Worm (Caenorhabditis elegans): ENCODE results near the gene tebp-2.

Gene tebp-2

DNA sequence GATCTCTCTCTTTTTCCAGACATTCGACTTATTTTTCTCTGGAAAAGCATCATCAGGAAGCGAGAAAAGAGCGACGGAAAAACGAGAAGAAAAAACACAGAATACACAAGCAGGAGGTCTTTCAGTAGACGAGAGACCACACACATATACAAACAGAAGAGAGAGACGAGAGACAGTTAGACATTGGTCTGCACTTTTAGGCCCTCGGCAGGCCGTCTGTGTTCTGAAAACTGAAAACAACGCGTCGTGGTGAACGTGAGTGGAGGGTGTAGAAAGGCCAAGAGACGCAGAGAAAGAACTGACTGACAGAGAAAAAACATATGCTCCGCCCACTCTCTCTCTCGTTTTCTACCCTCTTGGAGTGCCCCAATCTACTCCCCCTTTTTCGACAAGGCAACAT lies 40.8 kb downstream of the tebp-2 start (continued):
- TF ChIP-seq D1046.2 (GFP tag; IDR thresholded peaks at IDR 0.05) = no peak
- TF ChIP-seq T26A8.4 (GFP tag; IDR thresholded peaks at IDR 0.05) = no peak
- TF ChIP-seq zag-1 (tag; optimal IDR thresholded peaks at IDR 0.05) = no peak
- no peak for TF ChIP-seq saeg-2 (GFP tag; IDR thresholded peaks at IDR 0.05)
- no peak for TF ChIP-seq arid-1 (GFP tag; conservative IDR thresholded peaks at IDR 0.05)
- no peak for TF ChIP-seq Y5F2A.4 (GFP tag; optimal IDR thresholded peaks at IDR 0.05)
- TF ChIP-seq set-16 (GFP tag; IDR thresholded peaks at IDR 0.05) = no peak
- no peak for TF ChIP-seq daf-12 (tag; optimal IDR thresholded peaks at IDR 0.05)
- TF ChIP-seq nhr-6 (tag; optimal IDR thresholded peaks at IDR 0.05) = no peak
- no peak for TF ChIP-seq zfp-2 (tag; optimal IDR thresholded peaks at IDR 0.05)

DNA sequence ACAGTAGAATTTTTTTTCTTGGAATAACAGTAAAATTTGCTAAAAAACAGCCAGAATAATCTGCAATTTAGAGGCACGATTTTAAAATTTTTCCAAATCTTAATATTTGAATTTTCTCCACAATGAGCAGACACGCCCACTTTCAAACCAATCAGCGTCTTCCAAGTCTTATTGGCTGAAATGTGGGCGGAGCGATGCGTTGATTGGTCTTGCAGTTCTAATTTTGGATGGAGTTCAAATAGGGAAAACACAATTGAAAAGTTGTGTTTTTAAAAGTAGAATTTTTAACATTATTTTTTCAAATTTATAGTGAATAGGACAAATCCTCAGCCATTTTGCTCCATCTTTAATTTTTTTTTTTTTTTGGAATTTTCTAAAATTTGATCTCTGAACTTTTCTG lies 41.3 kb downstream of the tebp-2 start:
- no peak for TF ChIP-seq jun-1 (tag; optimal IDR thresholded peaks at IDR 0.05)

DNA sequence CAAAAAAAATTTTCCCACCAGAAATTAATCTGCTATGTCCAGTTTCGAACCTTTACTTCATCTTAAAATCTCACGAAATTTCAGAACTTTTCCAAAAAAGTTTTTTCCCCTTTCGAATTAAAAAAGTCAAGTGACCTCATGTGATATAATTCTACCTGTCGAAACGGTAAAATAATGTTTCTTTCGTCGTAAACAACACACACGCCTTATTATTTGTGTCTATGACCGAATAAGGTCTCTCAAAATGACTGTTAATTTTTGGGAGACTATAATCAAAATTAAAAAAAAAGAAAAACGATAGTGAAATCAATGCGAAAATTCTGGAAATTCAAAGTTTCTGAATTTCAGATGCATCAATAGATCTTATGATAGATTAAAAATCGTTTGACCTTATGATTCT lies 41.8 kb downstream of the tebp-2 start:
- TF ChIP-seq jun-1 (tag; optimal IDR thresholded peaks at IDR 0.05) (no peak), nhr-41 (GFP tag; IDR thresholded peaks at IDR 0.05) (no peak), R02D3.7 (tag; optimal IDR thresholded peaks at IDR 0.05) (no peak), hlh-30 (tag; optimal IDR thresholded peaks at IDR 0.05; ENCODE audit: insufficient read depth) (peak; percentile 34), daf-16 (GFP tag; optimal IDR thresholded peaks at IDR 0.05) (no peak), daf-16 (tag; optimal IDR thresholded peaks at IDR 0.05) (peak; percentile 95), nhr-28 (tag; optimal IDR thresholded peaks at IDR 0.05) (peak; percentile 42)

DNA sequence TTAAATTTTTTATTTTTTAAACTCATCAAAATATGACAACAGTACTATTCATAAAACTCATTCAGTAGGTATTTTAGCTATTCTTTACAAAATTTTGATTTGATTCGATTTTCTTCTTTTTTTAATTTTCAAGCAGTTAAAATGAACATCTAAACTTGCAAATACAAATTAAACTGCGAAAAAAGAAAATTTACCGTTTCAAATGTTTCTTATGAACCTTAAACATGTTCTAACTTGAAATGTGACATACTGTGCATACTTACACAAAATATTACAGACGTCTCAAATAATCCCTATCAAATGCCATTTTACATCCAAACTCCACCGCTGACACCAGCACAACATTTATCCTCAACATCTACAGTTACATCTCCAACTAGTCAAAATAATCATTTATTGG lies 43.0 kb downstream of the tebp-2 start, which contains the start of gene fkh-7:
TSS of gene fkh-7 (plus strand) at position 301 of the 400 bp plus-strand sequence.
- TF ChIP-seq T20F7.1 (GFP tag; optimal IDR thresholded peaks at IDR 0.05) = no peak
- TF ChIP-seq F10B5.3 (tag; optimal IDR thresholded peaks at IDR 0.05) = no peak
- no peak for TF ChIP-seq hmg-1.1 (GFP tag; IDR thresholded peaks at IDR 0.05)
- no peak for TF ChIP-seq egl-27 (tag; optimal IDR thresholded peaks at IDR 0.05)
- TF ChIP-seq lin-29 (GFP tag; IDR thresholded peaks at IDR 0.05) = no peak
- TF ChIP-seq mdl-1 (tag; optimal IDR thresholded peaks at IDR 0.05) = no peak
- TF ChIP-seq nhr-237 (tag; optimal IDR thresholded peaks at IDR 0.05) = no peak

DNA sequence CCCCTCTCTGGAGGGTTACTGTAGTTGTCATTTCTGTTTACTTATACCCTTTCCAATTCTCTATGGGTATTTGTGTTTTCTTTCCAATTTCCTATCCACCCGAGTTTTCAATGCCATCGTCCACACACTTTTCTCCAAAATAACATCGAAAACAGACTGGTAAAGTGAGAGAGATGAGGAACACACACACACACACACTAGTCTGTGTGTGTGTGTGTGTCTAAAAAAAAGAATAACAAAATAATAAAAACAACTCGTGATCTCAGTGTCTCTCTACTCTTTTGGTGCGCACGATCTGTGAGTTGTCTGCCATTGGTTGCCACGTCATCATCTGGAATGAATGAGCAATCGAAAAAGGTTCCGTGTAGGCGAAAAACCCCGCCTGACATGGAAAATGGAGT lies 44.9 kb downstream of the tebp-2 start:
- TF ChIP-seq mdl-1 (tag; optimal IDR thresholded peaks at IDR 0.05) (peak in 1 of 2 experiments; percentile 39), dve-1 (tag; optimal IDR thresholded peaks at IDR 0.05; ENCODE audit: insufficient read depth) (peak; percentile 46), mxl-2 (GFP tag; conservative IDR thresholded peaks at IDR 0.05) (no peak), rbr-2 (tag; optimal IDR thresholded peaks at IDR 0.05) (peak; percentile 74), duxl-1 (tag; optimal IDR thresholded peaks at IDR 0.05; ENCODE audit: poor library complexity) (no peak), lir-3 (tag; optimal IDR thresholded peaks at IDR 0.05) (no peak), ZK337.2 (GFP tag; IDR thresholded peaks at IDR 0.05) (no peak), T20F7.1 (GFP tag; optimal IDR thresholded peaks at IDR 0.05) (no peak), nhr-42 (GFP tag; IDR thresholded peaks at IDR 0.05) (no peak), daf-16 (GFP tag; optimal IDR thresholded peaks at IDR 0.05) (peak in 1 of 2 experiments; percentile 96), daf-16 (tag; optimal IDR thresholded peaks at IDR 0.05) (peak; percentile 83), aha-1 (tag) (peak; percentile 95), lin-1 (GFP tag; IDR thresholded peaks at IDR 0.05) (no peak), vab-7 (GFP tag; IDR thresholded peaks at IDR 0.05) (no peak), nhr-28 (tag; optimal IDR thresholded peaks at IDR 0.05) (peak; percentile 64), hlh-30 (tag; optimal IDR thresholded peaks at IDR 0.05; ENCODE audit: insufficient read depth) (peak; percentile 57), hlh-11 (tag; optimal IDR thresholded peaks at IDR 0.05) (peak; percentile 26), set-16 (GFP tag; IDR thresholded peaks at IDR 0.05) (no peak), lsy-2 (tag; optimal IDR thresholded peaks at IDR 0.05) (peak in 1 of 2 experiments; percentile 15), unc-62 (GFP tag; optimal IDR thresholded peaks at IDR 0.05 in 1 of 2) (no peak), unc-62 (tag; optimal IDR thresholded peaks at IDR 0.05) (no peak), nhr-11 (tag; optimal IDR thresholded peaks at IDR 0.05) (no peak)
